Worm (Caenorhabditis elegans): Measurements from ENCODE around the gene clh-5.

- TF ChIP-seq C17E4.6 (GFP tag; IDR thresholded peaks at IDR 0.05) (no peak), dpl-1 (GFP tag; optimal IDR thresholded peaks at IDR 0.05) (no peak), unc-130 (GFP tag; optimal IDR thresholded peaks at IDR 0.05) (no peak), hlh-12 (tag; optimal IDR thresholded peaks at IDR 0.05) (no peak), C06A6.2 (GFP tag; conservative IDR thresholded peaks at IDR 0.05) (no peak)
Measured at ce11 chrII:9114972-9115371, 16.6 kb upstream of the clh-5 start.
